Fruit fly (Drosophila melanogaster) whole organism, embryonic: Measurements from ENCODE around the gene mAChR-B.

Experiments used
- Aef1 ChIP-seq: fragments of 200-800 bp; sonication (Bioruptor generic); IDR thresholded peaks from 3 replicates; pipeline ENCODE4 v1.3.6; 2022; ENCODE audit warnings: missing biosample characterization, missing genetic modification characterization
- B-H1 ChIP-seq: fragments of 200-800 bp; sonication (Bioruptor generic); IDR thresholded peaks from 3 replicates; pipeline ENCODE4 v1.3.6; 2022; ENCODE audit warnings: missing biosample characterization, missing genetic modification characterization
- Bteb2 ChIP-seq: fragments of 200-800 bp; sonication (Bioruptor generic); optimal IDR thresholded peaks from 2 replicates; lab custom pipeline; 2016; ENCODE audit warnings: missing biosample characterization, missing genetic modification characterization
- CG10543 ChIP-seq: fragments of 200-800 bp; sonication (Bioruptor generic); optimal IDR thresholded peaks from 3 replicates; lab custom pipeline; 2017; ENCODE audit warnings: missing biosample characterization, mild to moderate bottlenecking, missing genetic modification characterization, moderate library complexity
- CG10654 ChIP-seq: fragments of 200-800 bp; sonication (Bioruptor generic); optimal IDR thresholded peaks from 2 replicates; lab custom pipeline; 2016; ENCODE audit warnings: missing biosample characterization, missing genetic modification characterization
- CG13775 ChIP-seq: fragments of 200-800 bp; sonication (Bioruptor generic); optimal IDR thresholded peaks from 3 replicates; lab custom pipeline; 2017; ENCODE audit warnings: missing biosample characterization, mild to moderate bottlenecking, missing genetic modification characterization
- CG13894 ChIP-seq: fragments of 200-800 bp; sonication (Bioruptor generic); optimal IDR thresholded peaks from 3 replicates; lab custom pipeline; 2018; ENCODE audit warnings: missing biosample characterization, mild to moderate bottlenecking, missing genetic modification characterization, moderate library complexity
- CG14441 ChIP-seq: fragments of 200-800 bp; sonication (Bioruptor generic); IDR thresholded peaks from 2 replicates; pipeline ENCODE4 v1.3.6; 2022; ENCODE audit warnings: missing biosample characterization, missing genetic modification characterization
- CG1529 ChIP-seq: fragments of 200-800 bp; sonication (Bioruptor generic); optimal IDR thresholded peaks from 3 replicates; lab custom pipeline; 2018; ENCODE audit warnings: missing biosample characterization, missing genetic modification characterization
- CG1647 ChIP-seq: fragments of 200-800 bp; sonication (Bioruptor generic); optimal IDR thresholded peaks from 3 replicates; lab custom pipeline; 2016; ENCODE audit warnings: missing biosample characterization, missing genetic modification characterization
- CG18262 ChIP-seq: fragments of 200-800 bp; optimal IDR thresholded peaks from 3 replicates; lab custom pipeline; 2019; ENCODE audit warnings: missing biosample characterization, mild to moderate bottlenecking, missing genetic modification characterization, moderate library complexity
- CG30403 ChIP-seq: fragments of 200-800 bp; sonication (Bioruptor generic); optimal IDR thresholded peaks from 3 replicates; lab custom pipeline; 2016; ENCODE audit warnings: missing biosample characterization, missing genetic modification characterization
- CG31365 ChIP-seq: fragments of 200-800 bp; sonication (Bioruptor generic); optimal IDR thresholded peaks from 2 replicates; lab custom pipeline; 2018; ENCODE audit warnings: missing biosample characterization, mild to moderate bottlenecking, missing genetic modification characterization
- CG42726 ChIP-seq: fragments of 200-800 bp; sonication (Bioruptor generic); IDR thresholded peaks from 2 replicates; pipeline ENCODE4 v1.3.6; 2022; ENCODE audit warnings: missing biosample characterization, missing genetic modification characterization; ENCODE audit not compliant: partially characterized antibody
- CG4854 ChIP-seq: fragments of 200-800 bp; sonication (Bioruptor generic); optimal IDR thresholded peaks from 2 replicates; lab custom pipeline; 2016; ENCODE audit warnings: missing biosample characterization, missing genetic modification characterization, inconsistent platforms
- CG5245 ChIP-seq: fragments of 200-800 bp; sonication (Bioruptor generic); optimal IDR thresholded peaks from 3 replicates; lab custom pipeline; 2016; ENCODE audit warnings: missing biosample characterization, missing genetic modification characterization
- CG6272 ChIP-seq: fragments of 200-800 bp; sonication (Bioruptor generic); IDR thresholded peaks from 2 replicates; pipeline ENCODE4 v1.3.6; 2022; ENCODE audit warnings: missing biosample characterization, missing genetic modification characterization
- CG8388 ChIP-seq: fragments of 200-800 bp; sonication (Bioruptor generic); optimal IDR thresholded peaks from 2 replicates; lab custom pipeline; 2019; ENCODE audit warnings: missing biosample characterization, mild to moderate bottlenecking, missing genetic modification characterization, moderate library complexity
- CG9876 ChIP-seq: fragments of 200-800 bp; sonication (Bioruptor generic); optimal IDR thresholded peaks from 2 replicates; lab custom pipeline; 2016; ENCODE audit warnings: missing biosample characterization, missing genetic modification characterization
- Dref ChIP-seq: fragments of 200-800 bp; sonication (Bioruptor generic); IDR thresholded peaks from 2 replicates; pipeline ENCODE4 v1.3.6; 2022; ENCODE audit warnings: missing biosample characterization, missing genetic modification characterization
- E2f2 ChIP-seq: fragments of 200-800 bp; sonication (Bioruptor generic); IDR thresholded peaks from 2 replicates; pipeline ENCODE4 v1.3.6; 2022; ENCODE audit warnings: missing biosample characterization, missing genetic modification characterization
- GATAe ChIP-seq: fragments of 200-800 bp; sonication (Bioruptor generic); conservative IDR thresholded peaks from 2 replicates; pipeline ENCODE4 v1.3.6; 2022; ENCODE audit warnings: missing biosample characterization, missing genetic modification characterization
- HLH3B ChIP-seq: fragments of 200-800 bp; sonication (Bioruptor generic); IDR thresholded peaks from 2 replicates; pipeline ENCODE4 v1.3.6; 2022; ENCODE audit warnings: missing biosample characterization, missing genetic modification characterization
- Kr ChIP-seq: fragments of 200-800 bp; sonication (Bioruptor generic); optimal IDR thresholded peaks from 2 replicates; lab custom pipeline; 2017; ENCODE audit warnings: missing biosample characterization, mild to moderate bottlenecking, missing genetic modification characterization
- Sry-β ChIP-seq: fragments of 200-800 bp; sonication (Bioruptor generic); optimal IDR thresholded peaks from 2 replicates; lab custom pipeline; 2018; ENCODE audit warnings: missing biosample characterization, mild to moderate bottlenecking, missing genetic modification characterization, moderate library complexity
- Ssrp ChIP-seq: fragments of 200-800 bp; sonication (Bioruptor generic); optimal IDR thresholded peaks from 2 replicates; lab custom pipeline; 2018; ENCODE audit warnings: missing biosample characterization, mild to moderate bottlenecking, missing genetic modification characterization, moderate library complexity
- Tbp ChIP-seq: fragments of >200 bp; optimal IDR thresholded peaks from 2 replicates; lab custom pipeline; 2018; ENCODE audit warnings: missing biosample characterization, missing genetic modification characterization
- chif ChIP-seq, 2 experiments: fragments of 200-800 bp; sonication (Bioruptor generic); optimal IDR thresholded peaks; 3 replicates each; lab custom pipeline; 2016; ENCODE audit warnings: missing biosample characterization in 2 of 2, missing genetic modification characterization in 2 of 2
- crc ChIP-seq: fragments of 200-800 bp; sonication (Bioruptor generic); optimal IDR thresholded peaks from 2 replicates; lab custom pipeline; 2016; ENCODE audit warnings: missing biosample characterization, missing genetic modification characterization
- dm ChIP-seq: fragments of 200-800 bp; sonication (Bioruptor generic); optimal IDR thresholded peaks from 3 replicates; lab custom pipeline; 2016; ENCODE audit warnings: missing biosample characterization, missing genetic modification characterization
- gem ChIP-seq: fragments of 200-800 bp; sonication (Bioruptor generic); optimal IDR thresholded peaks from 2 replicates; lab custom pipeline; 2019; ENCODE audit warnings: missing biosample characterization, mild to moderate bottlenecking, missing genetic modification characterization, moderate library complexity
- hkb ChIP-seq, 2 experiments: fragments of 200-800 bp in 1 of 2; fragments of >200 bp in 1 of 2; sonication (Bioruptor generic) in 1 of 2; IDR thresholded peaks in 1 of 2; optimal IDR thresholded peaks in 1 of 2; 2 replicates each; pipeline versions ENCODE4 v1.3.6 to Lab custom; 2017 to 2022; ENCODE audit warnings: missing biosample characterization in 1 of 2, missing genetic modification characterization in 1 of 2
- pum ChIP-seq: fragments of 200-800 bp; sonication (Bioruptor generic); optimal IDR thresholded peaks from 2 replicates; lab custom pipeline; 2016; ENCODE audit warnings: missing biosample characterization, missing genetic modification characterization
- rib ChIP-seq: fragments of 200-800 bp; sonication (Bioruptor generic); IDR thresholded peaks from 2 replicates; pipeline ENCODE4 v1.3.6; 2022; ENCODE audit warnings: missing biosample characterization, missing genetic modification characterization
- sens ChIP-seq: fragments of 200-800 bp; sonication (Bioruptor generic); peaks from one replicate; lab custom pipeline; 2016; ENCODE audit warnings: missing biosample characterization, missing genetic modification characterization
- sim ChIP-seq: fragments of 200-800 bp; sonication (Bioruptor generic); IDR thresholded peaks from 2 replicates; pipeline ENCODE4 v1.3.6; 2022; ENCODE audit warnings: missing biosample characterization, missing genetic modification characterization
- wek ChIP-seq: fragments of 200-800 bp; sonication (Bioruptor generic); optimal IDR thresholded peaks from 3 replicates; lab custom pipeline; 2018; ENCODE audit warnings: missing biosample characterization, mild to moderate bottlenecking, missing genetic modification characterization, moderate library complexity

The mAChR-B gene

dm6 chr3R:8119457-8120337 lies 60.6 kb downstream of the mAChR-B start (continued):
- TF ChIP-seq Bteb2 (GFP tag; lab: Kevin White, UChicago) (no peak), CG6272 (peak; percentile 57), dm (GFP tag; lab: Kevin White, UChicago) (peak; percentile 20), CG10654 (GFP tag; lab: Kevin White, UChicago) (peak; percentile 9), gem (tag; lab: Kevin White, UChicago) (peak; percentile 87), pum (GFP tag; lab: Kevin White, UChicago) (no peak), CG10543 (GFP tag; lab: Kevin White, UChicago) (peak; percentile 74), Tbp (no peak), hkb (optimal IDR thresholded peaks at IDR 0.05; lab: Kevin White, UChicago) (no peak), hkb (GFP tag; IDR thresholded peaks at IDR 0.05; lab: Robert Waterston, UW) (peak; percentile 66), CG4854 (GFP tag; lab: Kevin White, UChicago) (no peak), CG13775 (GFP tag; lab: Kevin White, UChicago) (peak; percentile 34), CG5245 (GFP tag; lab: Kevin White, UChicago) (peak; percentile 12), B-H1 (GFP tag; lab: Robert Waterston, UW) (peak; percentile 50; the same call in 2 of the 3 replicates), chif (GFP tag; optimal IDR thresholded peaks at IDR 0.05; lab: Kevin White, UChicago) (no peak), CG8388 (GFP tag; lab: Kevin White, UChicago) (peak; percentile 57), CG31365 (tag; lab: Kevin White, UChicago) (no peak), wek (GFP tag; lab: Kevin White, UChicago) (peak; percentile 64), CG13894 (tag; lab: Kevin White, UChicago) (peak; percentile 85), CG42726 (GFP tag; lab: Robert Waterston, UW) (no peak), CG9876 (GFP tag; lab: Kevin White, UChicago) (no peak), Aef1 (GFP tag; lab: Robert Waterston, UW) (peak; percentile 71), sim (GFP tag; lab: Robert Waterston, UW) (no peak; the same call in 1 of the 2 replicates), Ssrp (tag; lab: Kevin White, UChicago) (peak; percentile 52), rib (GFP tag; lab: Robert Waterston, UW) (no peak), Dref (GFP tag; lab: Robert Waterston, UW) (0 out of 2 replicates have a peak, but pooled peaks have one; percentile 22)

dm6 chr3R:8120338-8120662 lies 61.2 kb downstream of the mAChR-B start:
- TF ChIP-seq crc (GFP tag; lab: Kevin White, UChicago) (no peak), Kr (GFP tag; lab: Kevin White, UChicago) (no peak), CG18262 (peak; percentile 29), CG30403 (GFP tag; lab: Kevin White, UChicago) (peak; percentile 9), HLH3B (GFP tag; lab: Robert Waterston, UW) (0 out of 2 replicates have a peak, but pooled peaks have one; percentile 3), CG1647 (no peak), Sry-β (peak; percentile 76), E2f2 (GFP tag; lab: Robert Waterston, UW) (0 out of 2 replicates have a peak, but pooled peaks have one; percentile 5), GATAe (GFP tag; lab: Robert Waterston, UW) (0 out of 2 replicates have a peak, but pooled peaks have one; percentile 54), sens (GFP tag; lab: Kevin White, UChicago) (peak; percentile 14), CG14441 (GFP tag; lab: Robert Waterston, UW) (0 out of 2 replicates have a peak, but pooled peaks have one; percentile 3), CG1529 (no peak)
